Fruit fly (Drosophila melanogaster) whole organism, wandering third instar larva: Measurements from ENCODE around the gene laf.

Experiments used
- Abd-B ChIP-seq: fragments of >200 bp; optimal IDR thresholded peaks from 2 replicates; lab custom pipeline; 2017; ENCODE audit warnings: missing biosample characterization, missing genetic modification characterization
- CG9705 ChIP-seq: fragments of 200-800 bp; sonication (Bioruptor generic); optimal IDR thresholded peaks from 2 replicates; lab custom pipeline; 2018; ENCODE audit warnings: missing biosample characterization, mild to moderate bottlenecking, missing genetic modification characterization
- CrebA ChIP-seq: fragments of 200-800 bp; sonication (Bioruptor generic); optimal IDR thresholded peaks from 2 replicates; lab custom pipeline; 2016; ENCODE audit warnings: missing biosample characterization, mild to moderate bottlenecking, missing genetic modification characterization, borderline replicate concordance
- Dfd ChIP-seq: fragments of >200 bp; optimal IDR thresholded peaks from 2 replicates; lab custom pipeline; 2017; ENCODE audit warnings: missing biosample characterization, missing genetic modification characterization
- GATAd ChIP-seq: sonication (Bioruptor generic); optimal IDR thresholded peaks from 2 replicates; lab custom pipeline; 2016; ENCODE audit warnings: missing biosample characterization, missing genetic modification characterization
- HLH106 ChIP-seq: fragments of 200-800 bp; optimal IDR thresholded peaks from 3 replicates; lab custom pipeline; 2019; ENCODE audit warnings: missing biosample characterization, mild to moderate bottlenecking, missing genetic modification characterization, moderate library complexity
- Hr78 ChIP-seq: fragments of >200 bp; optimal IDR thresholded peaks from 2 replicates; lab custom pipeline; 2017; ENCODE audit warnings: missing biosample characterization, missing genetic modification characterization
- Hr83 ChIP-seq: fragments of 200-300 bp; sonication (Bioruptor generic); optimal IDR thresholded peaks from 2 replicates; lab custom pipeline; 2016; ENCODE audit warnings: missing biosample characterization, mild to moderate bottlenecking, missing genetic modification characterization, moderate library complexity; ENCODE audit not compliant: poor library complexity, severe bottlenecking
- Jra ChIP-seq: sonication (Bioruptor generic); optimal IDR thresholded peaks from 2 replicates; lab custom pipeline; 2016; ENCODE audit warnings: missing biosample characterization, missing genetic modification characterization
- Mio ChIP-seq: sonication (Bioruptor generic); optimal IDR thresholded peaks from 2 replicates; lab custom pipeline; 2016; ENCODE audit warnings: missing biosample characterization, missing genetic modification characterization
- Myc ChIP-seq: fragments of >200 bp; optimal IDR thresholded peaks from 2 replicates; lab custom pipeline; 2017
- N ChIP-seq: fragments of >200 bp; optimal IDR thresholded peaks from 2 replicates; lab custom pipeline; 2018; ENCODE audit warnings: missing biosample characterization, missing external identifiers, missing genetic modification characterization
- Sp1 ChIP-seq: fragments of 200-800 bp; sonication (Bioruptor generic); optimal IDR thresholded peaks from 3 replicates; lab custom pipeline; 2019; ENCODE audit warnings: missing biosample characterization, mild to moderate bottlenecking, missing genetic modification characterization, moderate library complexity
- Vsx2 ChIP-seq: fragments of 200-300, 225-300 bp; sonication (Bioruptor generic); optimal IDR thresholded peaks from 2 replicates; lab custom pipeline; 2018; ENCODE audit warnings: missing biosample characterization, missing genetic modification characterization; ENCODE audit not compliant: partially characterized antibody
- br ChIP-seq: fragments of 200-800 bp; sonication (Bioruptor generic); optimal IDR thresholded peaks from 2 replicates; lab custom pipeline; 2016; ENCODE audit warnings: missing biosample characterization, missing genetic modification characterization
- brk ChIP-seq: fragments of 200-800 bp; sonication (Bioruptor generic); optimal IDR thresholded peaks from 2 replicates; lab custom pipeline; 2016; ENCODE audit warnings: missing biosample characterization, mild to moderate bottlenecking, missing genetic modification characterization
- dl ChIP-seq, 2 experiments: fragments of 175-275, 200-275 bp in 1 of 2; fragments of 200-275 bp in 1 of 2; sonication (Bioruptor generic); optimal IDR thresholded peaks; lab custom pipeline; 2018; ENCODE audit warnings: mild to moderate bottlenecking in 2 of 2, missing biosample characterization in 2 of 2, missing genetic modification characterization in 2 of 2, moderate library complexity in 2 of 2; ENCODE audit not compliant: partially characterized antibody in 2 of 2, insufficient read depth in 1 of 2
- dmrt93B ChIP-seq: fragments of 200-800 bp; sonication (Bioruptor generic); optimal IDR thresholded peaks from 2 replicates; lab custom pipeline; 2018; ENCODE audit warnings: missing biosample characterization, mild to moderate bottlenecking, missing genetic modification characterization
- dsf ChIP-seq: sonication (Bioruptor generic); optimal IDR thresholded peaks from 2 replicates; lab custom pipeline; 2016; ENCODE audit warnings: missing biosample characterization, missing genetic modification characterization, borderline replicate concordance
- foxo ChIP-seq, 2 experiments: fragments of 200-800 bp; sonication (Bioruptor generic); optimal IDR thresholded peaks; 2 replicates in 1 of 2; 3 replicates in 1 of 2; lab custom pipeline; 2016 to 2017; ENCODE audit warnings: missing biosample characterization in 2 of 2, missing genetic modification characterization in 2 of 2
- fru ChIP-seq: fragments of 200-800 bp; sonication (Bioruptor generic); optimal IDR thresholded peaks from 3 replicates; lab custom pipeline; 2016; ENCODE audit warnings: missing biosample characterization, mild to moderate bottlenecking, missing genetic modification characterization
- h ChIP-seq: fragments of 200-800 bp; sonication (Bioruptor generic); optimal IDR thresholded peaks from 3 replicates; lab custom pipeline; 2016; ENCODE audit warnings: missing biosample characterization, mild to moderate bottlenecking, missing genetic modification characterization
- jim ChIP-seq: fragments of 175-275, 200-325 bp; sonication (Bioruptor generic); optimal IDR thresholded peaks from 2 replicates; lab custom pipeline; 2016; ENCODE audit warnings: missing biosample characterization, mild to moderate bottlenecking, missing genetic modification characterization
- lola ChIP-seq: fragments of >200 bp; optimal IDR thresholded peaks from 2 replicates; lab custom pipeline; 2017; ENCODE audit warnings: missing biosample characterization, missing genetic modification characterization
- psq ChIP-seq: fragments of 200-800 bp; sonication (Bioruptor generic); optimal IDR thresholded peaks from 3 replicates; lab custom pipeline; 2017; ENCODE audit warnings: missing biosample characterization, mild to moderate bottlenecking, missing genetic modification characterization, moderate library complexity
- rgr ChIP-seq: fragments of 200-800 bp; sonication (Bioruptor generic); optimal IDR thresholded peaks from 3 replicates; lab custom pipeline; 2016; ENCODE audit warnings: missing biosample characterization, mild to moderate bottlenecking, missing genetic modification characterization
- sage ChIP-seq: fragments of 200-800 bp; sonication (Bioruptor generic); optimal IDR thresholded peaks from 2 replicates; lab custom pipeline; 2016; ENCODE audit warnings: missing biosample characterization, mild to moderate bottlenecking, missing genetic modification characterization
- sv ChIP-seq: fragments of 200-800 bp; sonication (Bioruptor generic); optimal IDR thresholded peaks from 3 replicates; lab custom pipeline; 2016; ENCODE audit warnings: missing biosample characterization, missing genetic modification characterization
- tai ChIP-seq: sonication (Bioruptor generic); optimal IDR thresholded peaks from 2 replicates; lab custom pipeline; 2016; ENCODE audit warnings: missing biosample characterization, missing genetic modification characterization
- usp ChIP-seq: fragments of >200 bp; optimal IDR thresholded peaks from 2 replicates; lab custom pipeline; 2017; ENCODE audit warnings: missing biosample characterization, missing genetic modification characterization
- woc ChIP-seq: sonication (Bioruptor generic); optimal IDR thresholded peaks from 2 replicates; lab custom pipeline; 2016; ENCODE audit warnings: missing biosample characterization, mild to moderate bottlenecking, missing genetic modification characterization

laf gene

DNA sequence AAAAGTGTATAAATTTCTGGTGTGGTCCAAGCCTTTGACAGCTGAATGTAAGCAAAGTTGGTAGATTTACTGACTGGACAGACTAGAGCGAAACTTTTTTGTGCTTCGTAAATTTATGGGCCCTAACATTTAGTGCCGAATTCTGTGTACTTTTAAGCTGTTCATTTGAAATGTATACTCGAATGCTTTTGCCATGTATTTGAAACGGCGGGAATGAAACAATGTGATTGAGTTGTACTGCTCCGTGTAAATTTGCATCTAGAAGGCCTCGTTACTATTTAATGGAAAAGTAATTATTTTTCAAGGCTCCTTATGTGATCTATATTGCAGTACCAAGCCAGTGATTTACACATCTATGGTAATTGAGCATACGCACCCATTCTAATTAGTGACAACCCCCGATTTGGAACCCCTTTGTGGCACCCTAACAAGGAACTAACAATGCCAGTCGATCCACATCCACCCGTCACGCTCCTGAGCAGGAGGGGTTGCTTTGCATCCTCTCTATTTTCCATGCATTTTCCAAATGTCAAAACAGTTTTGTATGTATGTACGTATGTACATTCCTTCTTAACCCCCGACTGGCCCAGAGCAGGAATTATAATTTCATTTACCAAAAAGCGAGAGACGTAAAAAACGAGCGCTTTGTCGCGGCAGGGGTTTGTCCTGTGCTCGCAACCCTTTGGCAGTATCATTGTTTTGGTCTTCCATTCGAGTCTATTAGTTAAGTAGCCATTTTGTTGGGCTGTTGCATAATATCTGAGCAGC, 19.6 kb downstream of the laf start:
- TF ChIP-seq sv (GFP tag; lab: Kevin White, UChicago) (no peak), psq (GFP tag; lab: Kevin White, UChicago) (no peak), foxo (GFP tag; optimal IDR thresholded peaks at IDR 0.05; lab: Kevin White, UChicago) (no peak), CrebA (GFP tag; lab: Kevin White, UChicago) (no peak), N (GFP tag; lab: Kevin White, UChicago) (no peak), tai (GFP tag; lab: Kevin White, UChicago) (no peak), GATAd (GFP tag; lab: Kevin White, UChicago) (no peak), woc (GFP tag; lab: Kevin White, UChicago) (no peak), Hr78 (GFP tag; lab: Kevin White, UChicago) (no peak), usp (GFP tag; lab: Kevin White, UChicago) (no peak), jim (GFP tag; lab: Kevin White, UChicago) (no peak), br (GFP tag; lab: Kevin White, UChicago) (no peak), sage (GFP tag; lab: Kevin White, UChicago) (no peak), Vsx2 (GFP tag; lab: Kevin White, UChicago) (no peak), Abd-B (GFP tag; lab: Kevin White, UChicago) (no peak), fru (no peak), lola (GFP tag; lab: Kevin White, UChicago) (no peak), Myc (lab: Kevin White, UChicago) (no peak), Dfd (GFP tag; lab: Kevin White, UChicago) (no peak), CG9705 (GFP tag; lab: Kevin White, UChicago) (no peak)

- TF ChIP-seq brk = no peak
- no peak for TF ChIP-seq Hr83 (GFP tag; lab: Kevin White, UChicago)
- no peak for TF ChIP-seq Dfd (GFP tag; lab: Kevin White, UChicago)
- no peak for TF ChIP-seq dmrt93B (GFP tag; lab: Kevin White, UChicago)
- no peak for TF ChIP-seq dsf (GFP tag; lab: Kevin White, UChicago)
- no peak for TF ChIP-seq br (GFP tag; lab: Kevin White, UChicago)
- TF ChIP-seq h (GFP tag; lab: Kevin White, UChicago) = no peak
- no peak for TF ChIP-seq Mio (GFP tag; lab: Kevin White, UChicago)
Observed at dm6 chr3R:4858018-4858417, 20.3 kb downstream of the laf start.

DNA sequence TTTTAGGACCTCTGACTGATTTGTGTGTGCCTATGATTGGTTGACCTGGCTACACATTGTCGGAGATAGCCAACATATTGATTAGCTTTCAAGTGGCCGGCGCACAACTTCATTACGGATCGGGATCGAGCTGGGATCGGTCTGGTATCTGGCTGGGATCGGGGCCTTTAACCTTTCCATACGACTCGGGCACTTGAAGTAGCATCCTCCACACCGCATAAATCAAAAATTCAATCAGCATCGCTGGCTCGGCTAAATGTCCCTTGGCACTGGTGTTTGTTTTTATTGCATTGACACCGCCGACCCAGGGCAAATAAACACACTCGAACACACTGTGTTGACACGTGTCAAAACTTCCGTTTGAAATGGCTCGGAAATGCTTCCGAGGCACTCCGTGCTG, 22.6 kb downstream of the laf start:
- TF ChIP-seq Hr78 (GFP tag; lab: Kevin White, UChicago) (no peak), Hr83 (GFP tag; lab: Kevin White, UChicago) (no peak), foxo (GFP tag; optimal IDR thresholded peaks at IDR 0.05; lab: Kevin White, UChicago) (no peak), tai (GFP tag; lab: Kevin White, UChicago) (no peak), CrebA (GFP tag; lab: Kevin White, UChicago) (no peak), Mio (GFP tag; lab: Kevin White, UChicago) (no peak), rgr (GFP tag; lab: Kevin White, UChicago) (no peak), usp (GFP tag; lab: Kevin White, UChicago) (no peak), Jra (GFP tag; lab: Kevin White, UChicago) (no peak), sage (GFP tag; lab: Kevin White, UChicago) (no peak), HLH106 (tag; lab: Kevin White, UChicago) (no peak), br (GFP tag; lab: Kevin White, UChicago) (no peak), N (GFP tag; lab: Kevin White, UChicago) (no peak), fru (no peak), woc (GFP tag; lab: Kevin White, UChicago) (no peak)
- TF ChIP-seq, all 38 proteins: peak for 0

dm6 chr3R:4854216-4854615, 24.1 kb downstream of the laf start:
- TF ChIP-seq N (GFP tag; lab: Kevin White, UChicago) (no peak), HLH106 (tag; lab: Kevin White, UChicago) (no peak), Abd-B (GFP tag; lab: Kevin White, UChicago) (no peak), Jra (GFP tag; lab: Kevin White, UChicago) (no peak), brk (no peak), usp (GFP tag; lab: Kevin White, UChicago) (no peak), fru (no peak), dsf (GFP tag; lab: Kevin White, UChicago) (no peak), Sp1 (GFP tag; lab: Kevin White, UChicago) (no peak), jim (GFP tag; lab: Kevin White, UChicago) (no peak), dl (GFP tag; optimal IDR thresholded peaks at IDR 0.05; lab: Kevin White, UChicago; ENCODE audit: insufficient read depth in 1 of 2, partially characterized antibody in 2 of 2) (no peak), CG9705 (GFP tag; lab: Kevin White, UChicago) (no peak)
